Worm (Caenorhabditis elegans): Measurements from ENCODE around the gene pat-6.

pat-6 gene

ce11 chrIV:264182-264709 lies at the start of gene pat-6:
Gene pat-6, minus strand, starts transcription at chrIV:264232.
- TF ChIP-seq mab-5 (tag; optimal IDR thresholded peaks at IDR 0.05) (no peak), C34F6.9 (tag; optimal IDR thresholded peaks at IDR 0.05) (peak; percentile 64), lsy-2 (tag; optimal IDR thresholded peaks at IDR 0.05) (peak in 1 of 2 experiments; percentile 55), fos-1 (tag; optimal IDR thresholded peaks at IDR 0.05) (no peak), nhr-10 (tag; optimal IDR thresholded peaks at IDR 0.05) (no peak), lin-13 (GFP tag; optimal IDR thresholded peaks at IDR 0.05) (peak; percentile 17), nhr-6 (tag; optimal IDR thresholded peaks at IDR 0.05) (peak; percentile 8), nhr-77 (tag; optimal IDR thresholded peaks at IDR 0.05) (no peak), ceh-82 (tag; optimal IDR thresholded peaks at IDR 0.05) (no peak), unc-55 (GFP tag; optimal IDR thresholded peaks at IDR 0.05) (peak; percentile 56)

ce11 chrIV:313615-314014 lies 49.6 kb upstream of the pat-6 start, which contains the start of gene snai-1:
Gene snai-1, minus strand, starts transcription at chrIV:313715.
- TF ChIP-seq nhr-23 (tag; optimal IDR thresholded peaks at IDR 0.05) (no peak), snpc-4 (tag; optimal IDR thresholded peaks at IDR 0.05) (no peak), nhr-10 (tag; optimal IDR thresholded peaks at IDR 0.05) (no peak), alr-1 (tag; optimal IDR thresholded peaks at IDR 0.05) (no peak), nhr-129 (tag; optimal IDR thresholded peaks at IDR 0.05) (no peak), ztf-4 (tag; optimal IDR thresholded peaks at IDR 0.05) (no peak), Y55F3AM.14 (GFP tag; optimal IDR thresholded peaks at IDR 0.05) (no peak), aly-2 (tag; optimal IDR thresholded peaks at IDR 0.05) (no peak), nhr-237 (tag; optimal IDR thresholded peaks at IDR 0.05) (no peak), blmp-1 (tag; optimal IDR thresholded peaks at IDR 0.05; ENCODE audit: insufficient read depth) (no peak), C34F6.9 (tag; optimal IDR thresholded peaks at IDR 0.05) (no peak), ztf-1 (GFP tag; conservative IDR thresholded peaks at IDR 0.05) (no peak), sma-9 (GFP tag; optimal IDR thresholded peaks at IDR 0.05) (no peak), sma-9 (tag; optimal IDR thresholded peaks at IDR 0.05) (no peak), nhr-77 (tag; optimal IDR thresholded peaks at IDR 0.05) (no peak), ZK546.5 (tag; optimal IDR thresholded peaks at IDR 0.05) (no peak), ceh-16 (tag; optimal IDR thresholded peaks at IDR 0.05) (no peak), unc-55 (GFP tag; optimal IDR thresholded peaks at IDR 0.05) (no peak), nhr-12 (tag; optimal IDR thresholded peaks at IDR 0.05) (no peak), mbf-1 (tag; optimal IDR thresholded peaks at IDR 0.05) (no peak), lin-13 (GFP tag; optimal IDR thresholded peaks at IDR 0.05) (no peak)

ce11 chrIV:309526-309925 lies 45.5 kb upstream of the pat-6 start:
- TF ChIP-seq nhr-25 (tag; optimal IDR thresholded peaks at IDR 0.05) (peak; percentile 81), fos-1 (tag; optimal IDR thresholded peaks at IDR 0.05) (no peak), nhr-6 (tag; optimal IDR thresholded peaks at IDR 0.05) (peak; percentile 30), egl-27 (tag; optimal IDR thresholded peaks at IDR 0.05) (no peak), blmp-1 (tag; optimal IDR thresholded peaks at IDR 0.05; ENCODE audit: insufficient read depth) (peak; percentile 47), crh-2 (tag; optimal IDR thresholded peaks at IDR 0.05) (peak; percentile 64), C34F6.9 (tag; optimal IDR thresholded peaks at IDR 0.05) (no peak), unc-39 (tag; optimal IDR thresholded peaks at IDR 0.05) (no peak), lsy-2 (tag; optimal IDR thresholded peaks at IDR 0.05) (peak in 1 of 2 experiments; percentile 5), gmeb-1 (tag; optimal IDR thresholded peaks at IDR 0.05) (no peak), ztf-4 (tag; optimal IDR thresholded peaks at IDR 0.05) (peak; percentile 10), ztf-1 (GFP tag; conservative IDR thresholded peaks at IDR 0.05) (no peak), sma-9 (GFP tag; optimal IDR thresholded peaks at IDR 0.05) (peak; percentile 85), sma-9 (tag; optimal IDR thresholded peaks at IDR 0.05) (no peak), sma-3 (GFP tag; optimal IDR thresholded peaks at IDR 0.05) (no peak)

- TF ChIP-seq alr-1 (tag; optimal IDR thresholded peaks at IDR 0.05) = no peak
- TF ChIP-seq sma-3 (GFP tag; optimal IDR thresholded peaks at IDR 0.05) = no peak
- TF ChIP-seq zag-1 (tag; optimal IDR thresholded peaks at IDR 0.05) = no peak
- no peak for TF ChIP-seq nhr-10 (tag; optimal IDR thresholded peaks at IDR 0.05)
- no peak for TF ChIP-seq skn-1 (tag; optimal IDR thresholded peaks at IDR 0.05)
Measured at ce11 chrIV:307205-307604, 43.2 kb upstream of the pat-6 start, which contains the start of gene swt-1. Gene swt-1, plus strand, starts transcription at chrIV:307505.

- TF ChIP-seq unc-55 (GFP tag; optimal IDR thresholded peaks at IDR 0.05) (peak; percentile 55), mab-5 (tag; optimal IDR thresholded peaks at IDR 0.05) (no peak), ztf-1 (GFP tag; conservative IDR thresholded peaks at IDR 0.05) (no peak), ztf-4 (tag; optimal IDR thresholded peaks at IDR 0.05) (no peak), nhr-10 (tag; optimal IDR thresholded peaks at IDR 0.05) (no peak), lsy-2 (tag; optimal IDR thresholded peaks at IDR 0.05) (peak in 1 of 2 experiments; percentile 35), sem-4 (tag; optimal IDR thresholded peaks at IDR 0.05) (no peak), nhr-129 (tag; optimal IDR thresholded peaks at IDR 0.05) (peak; percentile 26), C34F6.9 (tag; optimal IDR thresholded peaks at IDR 0.05) (peak; percentile 41), nhr-12 (tag; optimal IDR thresholded peaks at IDR 0.05) (no peak), snpc-4 (tag; optimal IDR thresholded peaks at IDR 0.05) (no peak), mdl-1 (tag; optimal IDR thresholded peaks at IDR 0.05) (no peak), nhr-6 (tag; optimal IDR thresholded peaks at IDR 0.05) (no peak), sma-9 (GFP tag; optimal IDR thresholded peaks at IDR 0.05) (peak; percentile 24), sma-9 (tag; optimal IDR thresholded peaks at IDR 0.05) (no peak)
Measured at ce11 chrIV:306572-306971, 42.5 kb upstream of the pat-6 start.
